Fruit fly (Drosophila melanogaster): ENCODE results near the gene CG14937.

DNA sequence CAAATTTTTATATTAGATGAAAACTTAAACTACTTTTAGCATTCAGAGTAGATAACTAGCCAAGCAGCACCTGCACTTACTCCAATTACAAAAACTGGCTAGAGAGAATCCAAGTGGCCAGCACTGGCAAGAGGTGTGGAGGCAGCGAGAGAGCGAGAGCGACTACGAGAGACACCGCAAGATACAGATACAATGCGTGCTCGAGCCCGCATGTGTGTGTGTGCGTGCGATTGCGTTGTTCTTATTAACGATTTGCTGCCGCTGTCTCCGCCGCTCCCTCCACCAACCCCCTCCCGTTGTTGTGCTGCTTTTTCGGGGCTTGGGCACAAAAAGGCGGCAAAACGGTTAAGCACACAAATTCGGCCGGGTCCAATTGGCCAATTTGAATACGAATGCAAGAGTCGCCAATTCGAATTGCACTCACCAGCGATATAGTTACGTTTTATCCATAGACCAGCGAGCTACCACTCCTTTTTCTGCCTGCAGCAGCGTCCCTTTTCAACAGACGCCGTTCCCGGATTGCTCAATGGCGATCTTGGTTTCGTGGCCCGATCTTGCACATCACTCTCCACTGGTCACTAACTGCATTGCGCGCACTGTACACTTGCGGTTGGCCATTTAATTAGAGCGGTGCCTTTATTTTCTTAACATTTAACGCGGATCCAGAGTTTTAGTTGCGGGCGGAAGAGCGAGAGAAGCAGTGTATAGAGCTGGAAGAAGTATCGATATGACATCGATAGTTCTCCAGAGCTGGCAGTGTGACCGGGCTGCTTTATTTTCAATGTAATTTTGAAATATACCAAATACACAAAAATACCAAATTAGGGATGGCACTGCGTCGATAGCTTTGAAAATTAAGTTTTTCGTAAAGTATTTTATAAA lies 15.1 kb upstream of the CG14937 start, which contains the start of gene crol:
- no peak for TF ChIP-seq CG8478 (optimal IDR thresholded peaks at IDR 0.05)
- TF ChIP-seq CTCF (optimal IDR thresholded peaks at IDR 0.05) = peak in 1 of 2 experiments; percentile 16
